Fruit fly (Drosophila melanogaster): ENCODE measurements around the gene CG15525.

- TF ChIP-seq CG34367 (tag; optimal IDR thresholded peaks at IDR 0.05): no peak
- TF ChIP-seq CG9948 (tag; optimal IDR thresholded peaks at IDR 0.05): no peak
Measured at dm6 chr3R:30036609-30037008, 39.1 kb upstream of the CG15525 start, which contains the start of gene ZIPIC.

Measured in whole organism, pupa.